Worm (Caenorhabditis elegans) whole organism, mixed stage, embryonic: ENCODE measurements around the gene ZK616.5.
"Not testable (repeated sequence)": the region's sequence is repeated elsewhere in the genome, so short reads cannot be mapped to it uniquely, and the experiment has no call there.

Experiments
- ces-1 ChIP-seq: fragments of 150-350 bp; optimal IDR thresholded peaks from 2 replicates; lab custom pipeline; 2014; ENCODE audit warnings: missing biosample characterization, missing genetic modification reagents, missing genetic modification characterization
- cnd-1 ChIP-seq: fragments of 200-800 bp; sonication (Bioruptor generic); optimal IDR thresholded peaks from 2 replicates; lab custom pipeline; 2018; ENCODE audit warnings: mild to moderate bottlenecking, missing genetic modification characterization, missing compliant biosample characterization
- elt-1 ChIP-seq: sonication (generic microtip); optimal IDR thresholded peaks from 2 replicates; lab custom pipeline; 2017; ENCODE audit warnings: missing genetic modification characterization, mild to moderate bottlenecking, missing compliant biosample characterization, antibody characterized with exemption, moderate library complexity, borderline replicate concordance; ENCODE audit not compliant: insufficient read depth
- elt-3 ChIP-seq: fragments of 150-350 bp; optimal IDR thresholded peaks from 2 replicates; lab custom pipeline; 2014; ENCODE audit warnings: missing biosample characterization, missing genetic modification characterization
- mab-5 ChIP-seq: fragments of 150-350 bp; optimal IDR thresholded peaks from 2 replicates; lab custom pipeline; 2014; ENCODE audit warnings: missing biosample characterization, missing genetic modification characterization
- nhr-12 ChIP-seq: fragments of 150-350 bp; optimal IDR thresholded peaks from 2 replicates; lab custom pipeline; 2014; ENCODE audit warnings: missing biosample characterization, missing genetic modification characterization
- nhr-237 ChIP-seq: fragments of 150-350 bp; optimal IDR thresholded peaks from 2 replicates; lab custom pipeline; 2014; ENCODE audit warnings: missing biosample characterization, missing genetic modification characterization
- nhr-28 ChIP-seq: fragments of 150-350 bp; optimal IDR thresholded peaks from 2 replicates; lab custom pipeline; 2014; ENCODE audit warnings: missing biosample characterization, missing genetic modification characterization
- sem-2 ChIP-seq: fragments of 200-800 bp; sonication (Bioruptor generic); optimal IDR thresholded peaks from 2 replicates; lab custom pipeline; 2018; ENCODE audit warnings: mild to moderate bottlenecking, missing genetic modification characterization, missing compliant biosample characterization
- unc-62 ChIP-seq: fragments of 150-350 bp; optimal IDR thresholded peaks from 2 replicates; lab custom pipeline; 2014; ENCODE audit warnings: missing biosample characterization, missing genetic modification reagents, missing genetic modification characterization

- not testable (repeated sequence) for TF ChIP-seq cnd-1 (tag; lab: Kevin White, UChicago); unc-62 (GFP tag; lab: Kevin White, UChicago); mab-5; elt-3 (tag; lab: Kevin White, UChicago); nhr-12 (tag; lab: Kevin White, UChicago); ces-1; elt-1 (tag; lab: Kevin White, UChicago); nhr-28; sem-2 (GFP tag; lab: Kevin White, UChicago); nhr-237 (tag; lab: Kevin White, UChicago)
These were observed 41.1 kb upstream of the ZK616.5 start, which contains the start of gene gba-4 for ce11 chrIV:5350480-5351193.
